Worm (Caenorhabditis elegans) whole organism, early embryonic: ENCODE results near the gene nuo-4.
A peak's percentile ranks its signal among the peaks of the same experiment; 100 is the strongest.

ENCODE experiments used
- aly-1 ChIP-seq: sonication (generic microtip); optimal IDR thresholded peaks from 2 replicates; lab custom pipeline; 2016; ENCODE audit warnings: missing genetic modification characterization, missing compliant biosample characterization
- ama-1 ChIP-seq: fragments of 150-350 bp; optimal IDR thresholded peaks from 2 replicates; lab custom pipeline; 2014
- ceh-13 ChIP-seq: fragments of 200-800 bp; sonication (Bioruptor generic); optimal IDR thresholded peaks from 2 replicates; lab custom pipeline; 2018; ENCODE audit warnings: mild to moderate bottlenecking, missing genetic modification characterization, missing compliant biosample characterization
- ceh-36 ChIP-seq: sonication (generic microtip); optimal IDR thresholded peaks from 2 replicates; lab custom pipeline; 2016; ENCODE audit warnings: missing genetic modification characterization, inconsistent platforms, missing compliant biosample characterization
- ets-7 ChIP-seq: sonication (generic microtip); optimal IDR thresholded peaks from 2 replicates; lab custom pipeline; 2016; ENCODE audit warnings: missing genotype, missing genetic modification characterization, missing compliant biosample characterization
- sea-1 ChIP-seq: fragments of 200-800 bp; sonication (Bioruptor generic); conservative IDR thresholded peaks from 2 replicates; pipeline ENCODE4 v1.3.6; 2022; ENCODE audit warnings: missing genetic modification characterization, missing compliant biosample characterization

DNA sequence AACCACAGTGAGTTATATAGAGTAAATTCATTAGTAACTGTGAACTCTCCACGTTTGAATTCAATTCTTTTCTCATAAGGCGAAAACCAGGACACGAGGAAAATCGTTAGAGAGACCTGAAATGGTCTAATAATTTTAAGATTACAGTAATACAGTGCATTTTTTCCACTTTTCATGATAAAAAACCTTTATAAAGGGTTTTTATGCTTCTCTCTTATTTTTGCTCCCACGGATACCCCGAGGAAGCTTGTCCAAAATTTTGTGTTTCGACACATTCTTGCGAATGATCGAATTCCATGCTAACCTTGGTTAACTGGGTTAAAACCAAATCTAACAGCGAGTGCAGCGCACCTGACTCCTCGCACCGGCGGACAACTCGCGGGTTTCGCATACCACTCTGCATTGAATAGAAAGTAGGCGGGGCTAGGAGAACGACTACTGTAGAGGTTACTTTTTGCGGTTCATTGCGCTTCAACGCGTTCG is 18.3 kb downstream of the nuo-4 start:
- no peak for TF ChIP-seq sea-1 (GFP tag; lab: Robert Waterston, UW)
- TF ChIP-seq aly-1 (tag; lab: Kevin White, UChicago): no peak
- no peak for TF ChIP-seq ceh-13 (GFP tag; lab: Kevin White, UChicago)
- peak; percentile 76 for TF ChIP-seq ama-1
- no peak for TF ChIP-seq ceh-36 (tag; lab: Kevin White, UChicago)
- TF ChIP-seq ets-7 (tag; lab: Kevin White, UChicago): no peak
